Fruit fly (Drosophila melanogaster) whole organism, embryonic: ENCODE measurements around the gene Fum1.

Experiments used
- Bgb ChIP-seq: fragments of 200-800 bp; sonication (Bioruptor generic); IDR thresholded peaks from 2 replicates; pipeline ENCODE4 v1.3.6; 2022; ENCODE audit warnings: missing biosample characterization, missing genetic modification characterization; ENCODE audit not compliant: partially characterized antibody
- Bteb2 ChIP-seq: fragments of 200-800 bp; sonication (Bioruptor generic); optimal IDR thresholded peaks from 2 replicates; lab custom pipeline; 2016; ENCODE audit warnings: missing biosample characterization, missing genetic modification characterization
- C15 ChIP-seq: fragments of 200-800 bp; sonication (Bioruptor generic); IDR thresholded peaks from 3 replicates; pipeline ENCODE4 v1.3.6; 2022; ENCODE audit warnings: missing biosample characterization, missing genetic modification characterization
- CG11398 ChIP-seq: fragments of 200-800 bp; sonication (Bioruptor generic); optimal IDR thresholded peaks from 2 replicates; lab custom pipeline; 2016; ENCODE audit warnings: missing biosample characterization, missing genetic modification characterization
- CG11696 ChIP-seq: fragments of 200-800 bp; sonication (Bioruptor generic); IDR thresholded peaks from 2 replicates; pipeline ENCODE4 v1.3.6; 2022; ENCODE audit warnings: missing biosample characterization, missing genetic modification characterization
- CG12299 ChIP-seq: fragments of 200-800 bp; sonication (Bioruptor generic); optimal IDR thresholded peaks from 2 replicates; lab custom pipeline; 2018; ENCODE audit warnings: missing biosample characterization, mild to moderate bottlenecking, missing genetic modification characterization
- CG12769 ChIP-seq: fragments of 200-800 bp; sonication (Bioruptor generic); optimal IDR thresholded peaks from 2 replicates; lab custom pipeline; 2019; ENCODE audit warnings: missing biosample characterization, mild to moderate bottlenecking, missing genetic modification characterization, moderate library complexity
- CG14050 ChIP-seq: fragments of 200-800 bp; sonication (Bioruptor generic); IDR thresholded peaks from 3 replicates; pipeline ENCODE4 v1.3.6; 2022; ENCODE audit warnings: missing biosample characterization, missing genetic modification characterization
- CG14710 ChIP-seq: fragments of 200-800 bp; sonication (Bioruptor generic); optimal IDR thresholded peaks from 3 replicates; lab custom pipeline; 2019; ENCODE audit warnings: missing biosample characterization, mild to moderate bottlenecking, missing genetic modification characterization, moderate library complexity
- CG15073 ChIP-seq: fragments of 200-800 bp; sonication (Bioruptor generic); optimal IDR thresholded peaks from 2 replicates; lab custom pipeline; 2016; ENCODE audit warnings: missing biosample characterization, missing genetic modification characterization
- CG16863 ChIP-seq: fragments of 200-800 bp; sonication (Bioruptor generic); optimal IDR thresholded peaks from 3 replicates; lab custom pipeline; 2016; ENCODE audit warnings: missing biosample characterization, missing genetic modification characterization
- CG17802 ChIP-seq: fragments of 200-800 bp; sonication (Bioruptor generic); optimal IDR thresholded peaks from 2 replicates; lab custom pipeline; 2018; ENCODE audit warnings: missing biosample characterization, mild to moderate bottlenecking, missing genetic modification characterization, moderate library complexity
- CG1832 ChIP-seq: fragments of 200-800 bp; sonication (Bioruptor generic); optimal IDR thresholded peaks from 2 replicates; lab custom pipeline; 2017; ENCODE audit warnings: missing biosample characterization, mild to moderate bottlenecking, missing genetic modification characterization, inconsistent platforms
- CG2116 ChIP-seq: fragments of 200-800 bp; sonication (Bioruptor generic); optimal IDR thresholded peaks from 3 replicates; lab custom pipeline; 2018; ENCODE audit warnings: missing biosample characterization, mild to moderate bottlenecking, missing genetic modification characterization
- CG2712 ChIP-seq: fragments of 200-800 bp; optimal IDR thresholded peaks from 3 replicates; lab custom pipeline; 2019; ENCODE audit warnings: missing biosample characterization, mild to moderate bottlenecking, missing genetic modification characterization, moderate library complexity
- CG2889 ChIP-seq: fragments of 200-800 bp; sonication (Bioruptor generic); IDR thresholded peaks from 3 replicates; pipeline ENCODE4 v1.3.6; 2022; ENCODE audit warnings: missing biosample characterization, missing genetic modification characterization
- CG31388 ChIP-seq: fragments of 200-800 bp; sonication (Bioruptor generic); optimal IDR thresholded peaks from 2 replicates; lab custom pipeline; 2016; ENCODE audit warnings: missing biosample characterization, missing genetic modification characterization
- CG3726 ChIP-seq: fragments of 200-800 bp; sonication (Bioruptor generic); IDR thresholded peaks from 3 replicates; pipeline ENCODE4, ENCODE4 v1.3.6; 2022; ENCODE audit warnings: missing biosample characterization, missing genetic modification characterization
- CG4617 ChIP-seq: fragments of 200-800 bp; sonication (Bioruptor generic); optimal IDR thresholded peaks from 3 replicates; lab custom pipeline; 2016; ENCODE audit warnings: missing biosample characterization, missing genetic modification characterization, borderline replicate concordance
- CG6272 ChIP-seq: fragments of 200-800 bp; sonication (Bioruptor generic); IDR thresholded peaks from 2 replicates; pipeline ENCODE4 v1.3.6; 2022; ENCODE audit warnings: missing biosample characterization, missing genetic modification characterization
- CG6791 ChIP-seq: fragments of 200-800 bp; sonication (Bioruptor generic); IDR thresholded peaks from 3 replicates; pipeline ENCODE4 v1.3.6; 2022; ENCODE audit warnings: missing biosample characterization, missing genetic modification characterization; ENCODE audit not compliant: partially characterized antibody
- CG6854 ChIP-seq: fragments of 200-800 bp; sonication (Bioruptor generic); optimal IDR thresholded peaks from 3 replicates; lab custom pipeline; 2017; ENCODE audit warnings: missing biosample characterization, mild to moderate bottlenecking, missing genetic modification characterization
- CG8924 ChIP-seq: fragments of 200-800 bp; optimal IDR thresholded peaks from 3 replicates; lab custom pipeline; 2019; ENCODE audit warnings: missing biosample characterization, mild to moderate bottlenecking, missing genetic modification characterization, moderate library complexity
- CoRest ChIP-seq: fragments of 200-800 bp; sonication (Bioruptor generic); optimal IDR thresholded peaks from 3 replicates; lab custom pipeline; 2018; ENCODE audit warnings: missing biosample characterization, mild to moderate bottlenecking, missing genetic modification characterization, moderate library complexity
- Dll ChIP-seq: fragments of 200-800 bp; sonication (Bioruptor generic); IDR thresholded peaks from 4 replicates; pipeline ENCODE4 v1.3.6; 2022; ENCODE audit warnings: missing biosample characterization, missing genetic modification characterization; ENCODE audit not compliant: partially characterized antibody
- Dp ChIP-seq: fragments of 200-800 bp; sonication (Bioruptor generic); optimal IDR thresholded peaks from 2 replicates; lab custom pipeline; 2018; ENCODE audit warnings: missing biosample characterization, mild to moderate bottlenecking, missing genetic modification characterization, moderate library complexity
- Elba2 ChIP-seq: fragments of 200-800 bp; sonication (Bioruptor generic); optimal IDR thresholded peaks from 3 replicates; lab custom pipeline; 2016; ENCODE audit warnings: missing biosample characterization, missing genetic modification characterization
- H2.0 ChIP-seq: fragments of 200-800 bp; sonication (Bioruptor generic); IDR thresholded peaks from 2 replicates; pipeline ENCODE4 v1.3.6; 2022; ENCODE audit warnings: missing biosample characterization, missing genetic modification characterization
- Kr ChIP-seq: fragments of 200-800 bp; sonication (Bioruptor generic); optimal IDR thresholded peaks from 2 replicates; lab custom pipeline; 2017; ENCODE audit warnings: missing biosample characterization, mild to moderate bottlenecking, missing genetic modification characterization
- Myb ChIP-seq: fragments of 200-800 bp; sonication (Bioruptor generic); optimal IDR thresholded peaks from 2 replicates; lab custom pipeline; 2016; ENCODE audit warnings: missing biosample characterization, missing genetic modification characterization
- NfI ChIP-seq: fragments of 200-800 bp; sonication (Bioruptor generic); optimal IDR thresholded peaks from 3 replicates; lab custom pipeline; 2018; ENCODE audit warnings: missing biosample characterization, mild to moderate bottlenecking, missing genetic modification characterization, moderate library complexity
- Opbp ChIP-seq: fragments of 200-800 bp; sonication (Bioruptor generic); IDR thresholded peaks from 3 replicates; pipeline ENCODE4 v1.3.6; 2022; ENCODE audit warnings: missing biosample characterization, missing genetic modification characterization; ENCODE audit not compliant: partially characterized antibody
- Optix ChIP-seq: fragments of 200-800 bp; sonication (Bioruptor generic); IDR thresholded peaks from 3 replicates; pipeline ENCODE4 v1.3.6; 2022; ENCODE audit warnings: missing biosample characterization, missing genetic modification characterization
- PHDP ChIP-seq: fragments of 200-800 bp; sonication (Bioruptor generic); optimal IDR thresholded peaks from 3 replicates; lab custom pipeline; 2018; ENCODE audit warnings: missing biosample characterization, mild to moderate bottlenecking, missing genetic modification characterization, moderate library complexity
- Pdp1 ChIP-seq, 2 experiments: fragments of 200-800 bp; sonication (Bioruptor generic); optimal IDR thresholded peaks; 3 replicates each; lab custom pipeline; 2016; ENCODE audit warnings: missing biosample characterization in 2 of 2, missing genetic modification characterization in 2 of 2, mild to moderate bottlenecking in 1 of 2, moderate library complexity in 1 of 2
- Ptx1 ChIP-seq: fragments of 200-800 bp; sonication (Bioruptor generic); IDR thresholded peaks from 2 replicates; pipeline ENCODE4 v1.3.6; 2022; ENCODE audit warnings: missing biosample characterization, missing genetic modification characterization
- YL-1 ChIP-seq: fragments of 200-800 bp; sonication (Bioruptor generic); optimal IDR thresholded peaks from 3 replicates; lab custom pipeline; 2017; ENCODE audit warnings: missing biosample characterization, mild to moderate bottlenecking, missing genetic modification characterization
- btn ChIP-seq: fragments of 200-800 bp; sonication (Bioruptor generic); optimal IDR thresholded peaks from 2 replicates; lab custom pipeline; 2016; ENCODE audit warnings: missing biosample characterization, missing genetic modification characterization
- chif ChIP-seq, 2 experiments: fragments of 200-800 bp; sonication (Bioruptor generic); optimal IDR thresholded peaks; 3 replicates each; lab custom pipeline; 2016; ENCODE audit warnings: missing biosample characterization in 2 of 2, missing genetic modification characterization in 2 of 2
- dm ChIP-seq: fragments of 200-800 bp; sonication (Bioruptor generic); optimal IDR thresholded peaks from 3 replicates; lab custom pipeline; 2016; ENCODE audit warnings: missing biosample characterization, missing genetic modification characterization
- en ChIP-seq: fragments of 200-800 bp; sonication (Bioruptor generic); optimal IDR thresholded peaks from 2 replicates; lab custom pipeline; 2016; ENCODE audit warnings: missing biosample characterization, missing genetic modification characterization
- hbn ChIP-seq: fragments of 200-800 bp; sonication (Bioruptor generic); IDR thresholded peaks from 2 replicates; pipeline ENCODE4 v1.3.6; 2022; ENCODE audit warnings: missing biosample characterization, missing genetic modification characterization; ENCODE audit not compliant: partially characterized antibody
- lov ChIP-seq, 2 experiments: fragments of 200-800 bp in 1 of 2; fragments of >200 bp in 1 of 2; sonication (Bioruptor generic) in 1 of 2; IDR thresholded peaks in 1 of 2; optimal IDR thresholded peaks in 1 of 2; 2 replicates in 1 of 2; 3 replicates in 1 of 2; pipeline versions ENCODE4 v1.3.6 to Lab custom; 2017 to 2022; ENCODE audit warnings: missing biosample characterization in 1 of 2, missing genetic modification characterization in 1 of 2
- luna ChIP-seq: fragments of 200-800 bp; sonication (Bioruptor generic); optimal IDR thresholded peaks from 2 replicates; lab custom pipeline; 2016; ENCODE audit warnings: missing biosample characterization, missing genetic modification characterization
- mam ChIP-seq: fragments of 200-800 bp; sonication (Bioruptor generic); optimal IDR thresholded peaks from 3 replicates; lab custom pipeline; 2016; ENCODE audit warnings: missing biosample characterization, missing genetic modification characterization
- onecut ChIP-seq: fragments of 200-800 bp; sonication (Bioruptor generic); IDR thresholded peaks from 2 replicates; pipeline ENCODE4 v1.3.6; 2022; ENCODE audit warnings: missing biosample characterization, missing genetic modification characterization
- pzg ChIP-seq: fragments of 200-800 bp; sonication (Bioruptor generic); optimal IDR thresholded peaks from 3 replicates; lab custom pipeline; 2018; ENCODE audit warnings: missing biosample characterization, mild to moderate bottlenecking, missing genetic modification characterization, moderate library complexity
- sens-2 ChIP-seq: fragments of 200-800 bp; sonication (Bioruptor generic); IDR thresholded peaks from 2 replicates; pipeline ENCODE4 v1.3.6; 2022; ENCODE audit warnings: missing biosample characterization, missing genetic modification characterization
- sna ChIP-seq: fragments of 200-800 bp; sonication (Bioruptor generic); IDR thresholded peaks from 2 replicates; pipeline ENCODE4 v1.3.6; 2022; ENCODE audit warnings: missing biosample characterization, missing genetic modification characterization; ENCODE audit not compliant: partially characterized antibody

Gene Fum1

dm6 chrX:6699255-6699885, 21.1 kb downstream of the Fum1 start, which contains the start of gene CG14441 (continued):
- TF ChIP-seq sna = peak; percentile 99
- no peak for TF ChIP-seq CG15073 (GFP tag; lab: Kevin White, UChicago)
- TF ChIP-seq CG8924 = peak; percentile 73
- peak; percentile 99 for TF ChIP-seq hbn
- peak; percentile 56 for TF ChIP-seq CG11398 (GFP tag; lab: Kevin White, UChicago)
- no peak for TF ChIP-seq CG4617 (GFP tag; lab: Kevin White, UChicago)
- no peak for TF ChIP-seq YL-1 (GFP tag; lab: Kevin White, UChicago)
- peak; percentile 10 for TF ChIP-seq pzg (GFP tag; lab: Kevin White, UChicago)
- no peak for TF ChIP-seq CG11696 (GFP tag; lab: Robert Waterston, UW)
- no peak for TF ChIP-seq chif (GFP tag; optimal IDR thresholded peaks at IDR 0.05; lab: Kevin White, UChicago)
- peak; percentile 100 for TF ChIP-seq Dll (GFP tag; lab: Robert Waterston, UW)
- TF ChIP-seq btn (GFP tag; lab: Kevin White, UChicago) = no peak
- TF ChIP-seq CG16863 (GFP tag; lab: Kevin White, UChicago) = no peak
- TF ChIP-seq CG1832 (GFP tag; lab: Kevin White, UChicago) = no peak
- TF ChIP-seq CG12299 = peak; percentile 67
- TF ChIP-seq PHDP (tag; lab: Kevin White, UChicago) = peak; percentile 67
- no peak for TF ChIP-seq CG17802 (tag; lab: Kevin White, UChicago)
- no peak for TF ChIP-seq CG3726 (GFP tag; lab: Robert Waterston, UW)
- no peak; the same call in 1 of the 2 replicates for TF ChIP-seq CG6272 (GFP tag; lab: Robert Waterston, UW)
- TF ChIP-seq CG2712 = peak; percentile 51
- peak; percentile 54 for TF ChIP-seq CG14710 (tag; lab: Kevin White, UChicago)
- no peak for TF ChIP-seq H2.0 (GFP tag; lab: Robert Waterston, UW)
- TF ChIP-seq Elba2 (GFP tag; lab: Kevin White, UChicago) = no peak
- peak; percentile 43 for TF ChIP-seq NfI (GFP tag; lab: Kevin White, UChicago)
- peak; percentile 16 to 30 for TF ChIP-seq Pdp1 (GFP tag; optimal IDR thresholded peaks at IDR 0.05; lab: Kevin White, UChicago)
- peak; percentile 12 for TF ChIP-seq CoRest (tag; lab: Kevin White, UChicago)
- no peak for TF ChIP-seq Kr (GFP tag; lab: Kevin White, UChicago)
- peak; percentile 4 for TF ChIP-seq Myb
- TF ChIP-seq CG6854 = peak; percentile 68
- TF ChIP-seq dm = peak; percentile 64
- TF ChIP-seq C15 (GFP tag; lab: Robert Waterston, UW) = no peak
- TF ChIP-seq CG12769 (tag; lab: Kevin White, UChicago) = peak; percentile 51
- no peak for TF ChIP-seq sens-2
- no peak for TF ChIP-seq CG14050
- no peak for TF ChIP-seq CG2889
- peak; percentile 95 for TF ChIP-seq Bgb (GFP tag; lab: Robert Waterston, UW)
- TF ChIP-seq Ptx1 (GFP tag; lab: Robert Waterston, UW) = no peak
- TF ChIP-seq Bteb2 (GFP tag; lab: Kevin White, UChicago) = peak; percentile 47
- no peak for TF ChIP-seq CG2116 (GFP tag; lab: Kevin White, UChicago)
- no peak for TF ChIP-seq Dp (GFP tag; lab: Kevin White, UChicago)
- no peak for TF ChIP-seq Optix (GFP tag; lab: Robert Waterston, UW)
- peak; percentile 93 for TF ChIP-seq Opbp (GFP tag; lab: Robert Waterston, UW)
- peak; percentile 93 for TF ChIP-seq CG6791 (GFP tag; lab: Robert Waterston, UW)
- TF ChIP-seq CG31388 (GFP tag; lab: Kevin White, UChicago) = no peak
- no peak for TF ChIP-seq onecut (GFP tag; lab: Robert Waterston, UW)
- peak; percentile 37 for TF ChIP-seq mam (GFP tag; lab: Kevin White, UChicago)
- no peak for TF ChIP-seq en (GFP tag; lab: Kevin White, UChicago)
- peak; percentile 21 for TF ChIP-seq luna (GFP tag; lab: Kevin White, UChicago)
- no peak for TF ChIP-seq lov (optimal IDR thresholded peaks at IDR 0.05; lab: Kevin White, UChicago)
- no peak for TF ChIP-seq lov (GFP tag; IDR thresholded peaks at IDR 0.05; lab: Robert Waterston, UW)
